Worm (Caenorhabditis elegans) whole organism, young adult: ENCODE results near the gene F36G3.1.

Source experiments
- lir-1 ChIP-seq: fragments of 200-800 bp; sonication (Bioruptor generic); conservative IDR thresholded peaks from 2 replicates; pipeline ENCODE4 v1.3.6; 2022; ENCODE audit warnings: missing genetic modification reagents, missing genetic modification characterization, missing compliant biosample characterization
- nfya-1 ChIP-seq: sonication (generic microtip); optimal IDR thresholded peaks from 2 replicates; lab custom pipeline; 2017; ENCODE audit warnings: antibody characterized with exemption, missing compliant biosample characterization, missing genetic modification characterization, borderline replicate concordance; ENCODE audit not compliant: insufficient read depth

DNA sequence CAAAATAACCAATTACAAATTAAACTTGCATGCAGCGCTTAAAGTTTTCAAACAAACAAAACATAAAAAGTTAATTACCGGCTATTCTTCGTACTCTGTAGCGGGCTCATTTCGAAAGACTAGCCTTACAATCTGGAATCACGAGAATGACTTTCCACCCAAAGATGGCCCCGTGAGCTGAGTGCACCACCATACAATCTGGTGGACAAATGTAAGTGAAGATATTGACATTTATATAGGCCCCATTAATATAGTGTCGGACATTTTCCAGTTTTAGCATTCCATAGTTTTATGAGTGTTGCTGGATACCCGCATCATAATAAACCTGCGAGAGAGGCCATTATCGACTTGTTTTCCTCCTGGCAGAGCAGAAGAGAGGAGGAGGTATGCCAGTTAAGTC lies 34.5 kb downstream of the F36G3.1 start:
- TF ChIP-seq nfya-1 (tag; lab: Kevin White, UChicago) = no peak
- no peak for TF ChIP-seq lir-1 (GFP tag; lab: Robert Waterston, UW)
